Worm (Caenorhabditis elegans) whole organism, young adult: Measurements from ENCODE around the gene F10C2.7.

Source experiments
- C17E4.6 ChIP-seq: fragments of 200-800 bp; sonication (Bioruptor generic); IDR thresholded peaks from 2 replicates; pipeline ENCODE4 v1.3.6; 2022; ENCODE audit warnings: missing genetic modification reagents, missing genetic modification characterization, missing compliant biosample characterization
- F23B12.7 ChIP-seq: sonication (generic microtip); optimal IDR thresholded peaks from 2 replicates; lab custom pipeline; 2017; ENCODE audit warnings: missing genetic modification characterization, mild to moderate bottlenecking, missing compliant biosample characterization, antibody characterized with exemption, moderate library complexity; ENCODE audit not compliant: insufficient read depth
- F49E8.2 ChIP-seq: sonication (generic microtip); optimal IDR thresholded peaks from 3 replicates; lab custom pipeline; 2017; ENCODE audit warnings: missing genetic modification characterization, mild to moderate bottlenecking, missing compliant biosample characterization, antibody characterized with exemption, moderate library complexity; ENCODE audit not compliant: insufficient read depth
- K11D2.4 ChIP-seq: fragments of 200-800 bp; sonication (Bioruptor generic); IDR thresholded peaks from 2 replicates; pipeline ENCODE4 v1.3.6; 2022; ENCODE audit warnings: missing genetic modification reagents, missing genetic modification characterization, missing compliant biosample characterization
- T26A5.8 ChIP-seq: sonication (generic microtip); optimal IDR thresholded peaks from 2 replicates; lab custom pipeline; 2016; ENCODE audit warnings: missing genetic modification characterization, missing compliant biosample characterization
- Y53F4B.3 ChIP-seq: fragments of 200-800 bp; sonication (Bioruptor generic); IDR thresholded peaks from 2 replicates; pipeline ENCODE4 v1.3.6; 2022; ENCODE audit warnings: missing genetic modification reagents, missing genetic modification characterization, missing compliant biosample characterization
- Y53G8AR.9 ChIP-seq: fragments of 200-800 bp; sonication (Bioruptor generic); conservative IDR thresholded peaks from 2 replicates; pipeline ENCODE4 v1.3.6; 2022; ENCODE audit warnings: missing genetic modification reagents, missing genetic modification characterization, missing compliant biosample characterization
- aptf-2 ChIP-seq: fragments of 200-800 bp; sonication (Bioruptor generic); conservative IDR thresholded peaks from 2 replicates; pipeline ENCODE4 v1.3.6; 2022; ENCODE audit warnings: missing genetic modification reagents, missing genetic modification characterization, missing compliant biosample characterization
- ceh-27 ChIP-seq: fragments of 200-800 bp; sonication (Bioruptor generic); optimal IDR thresholded peaks from 2 replicates; lab custom pipeline; 2018; ENCODE audit warnings: mild to moderate bottlenecking, missing genetic modification characterization, moderate library complexity, missing compliant biosample characterization
- chd-7 ChIP-seq: sonication (generic microtip); optimal IDR thresholded peaks from 2 replicates; lab custom pipeline; 2016; ENCODE audit warnings: mild to moderate bottlenecking, missing genetic modification characterization, moderate library complexity, missing compliant biosample characterization
- gei-17 ChIP-seq: fragments of 200-800 bp; sonication (Bioruptor generic); optimal IDR thresholded peaks from 2 replicates; lab custom pipeline; 2018; ENCODE audit warnings: mild to moderate bottlenecking, missing genetic modification characterization, missing compliant biosample characterization
- hmg-1.2 ChIP-seq: fragments of 200-800 bp; sonication (Bioruptor generic); IDR thresholded peaks from 2 replicates; pipeline ENCODE4 v1.3.6; 2022; ENCODE audit warnings: missing genetic modification reagents, missing genetic modification characterization, missing compliant biosample characterization
- lsl-1 ChIP-seq: fragments of 200-800 bp; sonication (Bioruptor generic); optimal IDR thresholded peaks from 2 replicates; lab custom pipeline; 2018; ENCODE audit warnings: mild to moderate bottlenecking, missing genetic modification characterization, moderate library complexity, missing compliant biosample characterization
- madf-10 ChIP-seq: sonication (generic microtip); optimal IDR thresholded peaks from 2 replicates; lab custom pipeline; 2016; ENCODE audit warnings: mild to moderate bottlenecking, missing genetic modification characterization, missing compliant biosample characterization
- madf-3 ChIP-seq: fragments of 200-800 bp; sonication (Bioruptor generic); IDR thresholded peaks from 2 replicates; pipeline ENCODE4 v1.3.6; 2022; ENCODE audit warnings: missing genetic modification reagents, missing genetic modification characterization, missing compliant biosample characterization
- nfya-1 ChIP-seq: sonication (generic microtip); optimal IDR thresholded peaks from 2 replicates; lab custom pipeline; 2017; ENCODE audit warnings: antibody characterized with exemption, missing compliant biosample characterization, missing genetic modification characterization, borderline replicate concordance; ENCODE audit not compliant: insufficient read depth
- nhr-80 ChIP-seq: sonication (generic microtip); optimal IDR thresholded peaks from 2 replicates; lab custom pipeline; 2016; ENCODE audit warnings: missing genetic modification characterization, missing compliant biosample characterization
- rec-8 ChIP-seq, 2 experiments: sonication (generic microtip); optimal IDR thresholded peaks; 2 replicates each; lab custom pipeline; 2016; ENCODE audit warnings: mild to moderate bottlenecking in 2 of 2, missing genetic modification characterization in 2 of 2, missing genetic modification reagents in 2 of 2, missing genotype in 2 of 2, missing biosample characterization in 1 of 2, missing compliant biosample characterization in 1 of 2, moderate library complexity in 1 of 2
- snpc-1.1 ChIP-seq: sonication (generic microtip); optimal IDR thresholded peaks from 2 replicates; lab custom pipeline; 2017; ENCODE audit warnings: missing genetic modification characterization, mild to moderate bottlenecking, missing compliant biosample characterization, antibody characterized with exemption, moderate library complexity, missing genotype, missing genetic modification reagents; ENCODE audit not compliant: insufficient read depth
- snpc-1.3 ChIP-seq: sonication (generic microtip); optimal IDR thresholded peaks from 2 replicates; lab custom pipeline; 2017; ENCODE audit warnings: missing genetic modification characterization, mild to moderate bottlenecking, missing compliant biosample characterization, antibody characterized with exemption, moderate library complexity, missing genotype, missing genetic modification reagents; ENCODE audit not compliant: insufficient read depth
- tbp1 ChIP-seq: fragments of 200-800 bp; sonication (Bioruptor generic); optimal IDR thresholded peaks from 2 replicates; lab custom pipeline; 2018; ENCODE audit warnings: mild to moderate bottlenecking, missing genetic modification characterization, missing compliant biosample characterization
- tlf-1 ChIP-seq: fragments of 200-800 bp; sonication (Bioruptor generic); optimal IDR thresholded peaks from 2 replicates; lab custom pipeline; 2018; ENCODE audit warnings: mild to moderate bottlenecking, missing genetic modification characterization, missing compliant biosample characterization
- ztf-25 ChIP-seq: fragments of 200-800 bp; sonication (Bioruptor generic); IDR thresholded peaks from 2 replicates; pipeline ENCODE4 v1.3.6; 2022; ENCODE audit warnings: missing genetic modification reagents, missing genetic modification characterization, missing compliant biosample characterization

Gene F10C2.7

ce11 chrV:12071483-12071882, 17.8 kb downstream of the F10C2.7 start:
- TF ChIP-seq rec-8 (tag; optimal IDR thresholded peaks at IDR 0.05; lab: Kevin White, UChicago) (no peak), hmg-1.2 (no peak)

ce11 chrV:12074886-12075285, 21.2 kb downstream of the F10C2.7 start, which contains the start of gene R07B7.6:
Gene R07B7.6, minus strand, starts transcription at chrV:12074986.
- TF ChIP-seq gei-17 (GFP tag; lab: Kevin White, UChicago) (no peak), ceh-27 (no peak)

ce11 chrV:12075983-12076382, 22.3 kb downstream of the F10C2.7 start:
- TF ChIP-seq T26A5.8 (tag; lab: Kevin White, UChicago) (no peak), nhr-80 (tag; lab: Kevin White, UChicago) (peak; percentile 75), F23B12.7 (tag; lab: Kevin White, UChicago) (peak; percentile 37)

ce11 chrV:12080274-12080673, 26.6 kb downstream of the F10C2.7 start, which contains the start of gene R07B7.9:
Gene R07B7.9, minus strand, starts transcription at chrV:12080374.
- no peak for TF ChIP-seq chd-7 (tag; lab: Kevin White, UChicago)

ce11 chrV:12082932-12083331, 29.2 kb downstream of the F10C2.7 start, which contains the start of gene R07B7.10:
Gene R07B7.10, plus strand, starts transcription at chrV:12083216.
- TF ChIP-seq hmg-1.2 (peak; percentile 75; the same call in 1 of the 2 replicates), lsl-1 (GFP tag; lab: Kevin White, UChicago) (no peak)
- TF ChIP-seq, all 124 proteins: peak for 1

- TF ChIP-seq F49E8.2 (tag; lab: Kevin White, UChicago) = no peak
- no peak for TF ChIP-seq tlf-1 (GFP tag; lab: Kevin White, UChicago)
- TF ChIP-seq C17E4.6 (GFP tag; lab: Robert Waterston, UW) = no peak
- no peak for TF ChIP-seq aptf-2 (GFP tag; lab: Robert Waterston, UW)
- TF ChIP-seq K11D2.4 (GFP tag; lab: Robert Waterston, UW) = no peak
- TF ChIP-seq Y53F4B.3 (GFP tag; lab: Robert Waterston, UW) = no peak
- TF ChIP-seq snpc-1.3 (tag; lab: Kevin White, UChicago) = no peak
- TF ChIP-seq nfya-1 (tag; lab: Kevin White, UChicago) = no peak
These were observed 30.5 kb downstream of the F10C2.7 start, which contains the start of gene R07B7.8 for ce11 chrV:12084216-12084615. Gene R07B7.8, minus strand, starts transcription at chrV:12084316.

- no peak for TF ChIP-seq madf-10 (tag; lab: Kevin White, UChicago)
- TF ChIP-seq snpc-1.1 = no peak
- no peak for TF ChIP-seq ztf-25 (GFP tag; lab: Robert Waterston, UW)
- TF ChIP-seq Y53G8AR.9 = no peak
- no peak for TF ChIP-seq madf-3 (GFP tag; lab: Robert Waterston, UW)
These were observed 32.4 kb downstream of the F10C2.7 start for ce11 chrV:12085867-12086634.

ce11 chrV:12086934-12087333, 33.2 kb downstream of the F10C2.7 start, which contains the start of gene gana-1:
Gene gana-1, plus strand, starts transcription at chrV:12087234.
- no peak for TF ChIP-seq tbp1 (GFP tag; lab: Kevin White, UChicago)
